Worm (Caenorhabditis elegans): ENCODE measurements around the gene Y102A11A.2.

ce11 chrX:2021558-2021957 lies 4.9 kb upstream of the Y102A11A.2 start:
- no peak for TF ChIP-seq nhr-12 (tag; optimal IDR thresholded peaks at IDR 0.05)
- no peak for TF ChIP-seq ham-2 (GFP tag; optimal IDR thresholded peaks at IDR 0.05)
- TF ChIP-seq lin-13 (tag; optimal IDR thresholded peaks at IDR 0.05) = no peak
- no peak for TF ChIP-seq ztf-11 (tag; optimal IDR thresholded peaks at IDR 0.05)
- TF ChIP-seq drap-1 (GFP tag; optimal IDR thresholded peaks at IDR 0.05) = no peak
- TF ChIP-seq elt-3 (tag; optimal IDR thresholded peaks at IDR 0.05) = no peak
- TF ChIP-seq snpc-4 (tag; optimal IDR thresholded peaks at IDR 0.05) = no peak
- no peak for TF ChIP-seq lsy-2 (tag; optimal IDR thresholded peaks at IDR 0.05)
- TF ChIP-seq blmp-1 (tag; optimal IDR thresholded peaks at IDR 0.05) = no peak
- no peak for TF ChIP-seq zip-8 (tag; optimal IDR thresholded peaks at IDR 0.05)
- no peak for TF ChIP-seq nhr-76 (tag; optimal IDR thresholded peaks at IDR 0.05)
- TF ChIP-seq sptf-1 (tag; optimal IDR thresholded peaks at IDR 0.05) = no peak
